Worm (Caenorhabditis elegans) whole organism, midembryonic: Measurements from ENCODE around the gene grl-18.

ENCODE experiments used
- T22C8.4 ChIP-seq: fragments of 200-800 bp; sonication (Bioruptor generic); IDR thresholded peaks from 2 replicates; pipeline ENCODE4 v1.3.6; 2022; ENCODE audit warnings: missing genetic modification characterization, missing compliant biosample characterization
- ref-1 ChIP-seq: fragments of 200-800 bp; sonication (Bioruptor generic); conservative IDR thresholded peaks from 2 replicates; pipeline ENCODE4 v1.3.6; 2022; ENCODE audit warnings: missing genetic modification reagents, missing genetic modification characterization, missing compliant biosample characterization
- ztf-23 ChIP-seq: fragments of 200-800 bp; sonication (Bioruptor generic); IDR thresholded peaks from 2 replicates; pipeline ENCODE4 v1.3.6; 2022; ENCODE audit warnings: missing genetic modification reagents, missing genetic modification characterization, missing compliant biosample characterization

- no peak for TF ChIP-seq ztf-23 (GFP tag; lab: Robert Waterston, UW)
- TF ChIP-seq T22C8.4 (GFP tag; lab: Robert Waterston, UW): no peak
- TF ChIP-seq ref-1: no peak
Measured at ce11 chrV:5487180-5487579, 1.5 kb downstream of the grl-18 start.
